Fruit fly (Drosophila melanogaster): ENCODE results near the gene Meics.

Meics gene

dm6 chr3L:13951564-13951963, 12.9 kb downstream of the Meics start:
- TF ChIP-seq pan (optimal IDR thresholded peaks at IDR 0.05) (no peak), Hr83 (GFP tag; optimal IDR thresholded peaks at IDR 0.05; ENCODE audit: poor library complexity, severe bottlenecking) (peak; percentile 16), dsf (GFP tag; optimal IDR thresholded peaks at IDR 0.05; ENCODE audit: borderline replicate concordance) (no peak), ey (GFP tag; optimal IDR thresholded peaks at IDR 0.05) (no peak), CrebA (GFP tag; optimal IDR thresholded peaks at IDR 0.05; ENCODE audit: borderline replicate concordance) (no peak), foxo (GFP tag; optimal IDR thresholded peaks at IDR 0.05) (no peak), Dfd (GFP tag; optimal IDR thresholded peaks at IDR 0.05) (no peak), jim (GFP tag; optimal IDR thresholded peaks at IDR 0.05) (no peak), Sp1 (GFP tag; optimal IDR thresholded peaks at IDR 0.05) (peak; percentile 4), tai (GFP tag; optimal IDR thresholded peaks at IDR 0.05) (peak; percentile 12), dmrt93B (GFP tag; optimal IDR thresholded peaks at IDR 0.05) (no peak), Hr78 (GFP tag; optimal IDR thresholded peaks at IDR 0.05) (no peak), Abd-B (GFP tag; optimal IDR thresholded peaks at IDR 0.05) (no peak), rgr (GFP tag; optimal IDR thresholded peaks at IDR 0.05) (peak; percentile 38), CG9705 (GFP tag; optimal IDR thresholded peaks at IDR 0.05) (no peak), brk (GFP tag; optimal IDR thresholded peaks at IDR 0.05) (peak; percentile 28), h (GFP tag; optimal IDR thresholded peaks at IDR 0.05) (peak; percentile 46), sage (GFP tag; optimal IDR thresholded peaks at IDR 0.05) (no peak)

dm6 chr3L:13949440-13950066, 14.9 kb downstream of the Meics start:
- TF ChIP-seq rgr (GFP tag; optimal IDR thresholded peaks at IDR 0.05) (peak; percentile 10), foxo (GFP tag; optimal IDR thresholded peaks at IDR 0.05) (peak in 1 of 2 experiments; percentile 21), ey (GFP tag; optimal IDR thresholded peaks at IDR 0.05) (peak; percentile 22), OdsH (GFP tag; optimal IDR thresholded peaks at IDR 0.05) (no peak), h (GFP tag; optimal IDR thresholded peaks at IDR 0.05) (peak; percentile 16), CrebA (GFP tag; optimal IDR thresholded peaks at IDR 0.05; ENCODE audit: borderline replicate concordance) (no peak), CG32264 (GFP tag; optimal IDR thresholded peaks at IDR 0.05) (no peak)

DNA sequence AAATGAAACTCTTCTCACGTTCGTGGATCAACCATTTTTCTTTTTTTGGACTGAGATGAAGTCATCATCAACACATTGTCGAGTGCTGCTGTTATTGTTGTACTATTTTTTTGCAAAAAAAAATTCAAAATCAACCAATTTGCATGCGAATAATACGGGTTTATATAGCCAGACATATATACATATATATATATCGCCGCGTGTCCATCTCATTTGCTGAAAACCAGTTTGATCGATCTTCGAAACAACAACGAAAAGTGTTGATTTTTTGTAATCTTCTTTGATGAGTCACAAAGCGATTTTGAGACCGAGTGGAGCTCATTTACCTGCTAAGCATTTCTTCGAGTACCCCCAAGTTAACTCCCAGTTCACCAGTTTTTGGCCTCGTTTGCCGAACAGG, 18.5 kb downstream of the Meics start:
- TF ChIP-seq brk (GFP tag; optimal IDR thresholded peaks at IDR 0.05) (peak; percentile 50), Hr78 (GFP tag; optimal IDR thresholded peaks at IDR 0.05) (no peak), CrebA (GFP tag; optimal IDR thresholded peaks at IDR 0.05; ENCODE audit: borderline replicate concordance) (peak; percentile 40), h (GFP tag; optimal IDR thresholded peaks at IDR 0.05) (peak; percentile 2), pan (optimal IDR thresholded peaks at IDR 0.05) (no peak), sage (GFP tag; optimal IDR thresholded peaks at IDR 0.05) (peak; percentile 51), dmrt93B (GFP tag; optimal IDR thresholded peaks at IDR 0.05) (no peak)

DNA sequence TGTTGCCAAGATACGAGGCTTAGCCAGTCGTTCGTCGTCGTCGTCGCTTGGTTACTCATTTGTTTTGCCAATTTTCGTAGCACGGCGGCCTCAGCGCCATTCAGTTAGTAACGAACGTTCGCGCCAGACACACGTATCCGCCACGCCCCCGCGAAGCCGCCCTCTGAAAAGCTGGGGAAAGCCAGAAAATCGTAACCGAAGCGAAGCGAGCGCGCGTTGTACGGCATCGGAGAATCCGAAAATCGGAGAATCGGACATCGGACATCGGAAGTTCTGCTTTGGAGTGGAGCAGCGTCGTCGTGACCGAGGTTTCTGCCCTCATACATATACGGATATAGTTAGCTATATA, 25.4 kb downstream of the Meics start, which contains the start of gene CG32137:
Gene CG32137, plus strand, starts transcription at position 100 of the 349 bp plus-strand sequence.
- TF ChIP-seq Dif (GFP tag; optimal IDR thresholded peaks at IDR 0.05; ENCODE audit: partially characterized antibody): peak; percentile 74
- no peak for TF ChIP-seq CG9705 (GFP tag; optimal IDR thresholded peaks at IDR 0.05)
- no peak for TF ChIP-seq Mio (GFP tag; optimal IDR thresholded peaks at IDR 0.05)
- no peak for TF ChIP-seq CG32264 (GFP tag; optimal IDR thresholded peaks at IDR 0.05)
- peak in 1 of 2 experiments; percentile 41 for TF ChIP-seq dl (GFP tag; optimal IDR thresholded peaks at IDR 0.05; ENCODE audit: insufficient read depth in 1 of 2, partially characterized antibody in 2 of 2)
- TF ChIP-seq psq (GFP tag; optimal IDR thresholded peaks at IDR 0.05): no peak
- no peak for TF ChIP-seq Rel (GFP tag; optimal IDR thresholded peaks at IDR 0.05)
- peak; percentile 94 for TF ChIP-seq Rel (tag; optimal IDR thresholded peaks at IDR 0.05)
- TF ChIP-seq sv (GFP tag; optimal IDR thresholded peaks at IDR 0.05): no peak

dm6 chr3L:13938470-13939150, 25.9 kb downstream of the Meics start:
- TF ChIP-seq Sp1 (GFP tag; optimal IDR thresholded peaks at IDR 0.05): peak; percentile 96
- TF ChIP-seq GATAd (GFP tag; optimal IDR thresholded peaks at IDR 0.05): peak; percentile 65
- TF ChIP-seq Rel (GFP tag; optimal IDR thresholded peaks at IDR 0.05): no peak
- no peak for TF ChIP-seq Rel (tag; optimal IDR thresholded peaks at IDR 0.05)
- TF ChIP-seq sv (GFP tag; optimal IDR thresholded peaks at IDR 0.05): peak; percentile 90
- no peak for TF ChIP-seq Abd-B (GFP tag; optimal IDR thresholded peaks at IDR 0.05)
- peak; percentile 89 for TF ChIP-seq OdsH (GFP tag; optimal IDR thresholded peaks at IDR 0.05)
- TF ChIP-seq ey (GFP tag; optimal IDR thresholded peaks at IDR 0.05): peak; percentile 94
- TF ChIP-seq dsf (GFP tag; optimal IDR thresholded peaks at IDR 0.05; ENCODE audit: borderline replicate concordance): peak; percentile 40
- peak; percentile 72 for TF ChIP-seq Hnf4 (GFP tag; optimal IDR thresholded peaks at IDR 0.05)
- peak; percentile 31 to 92 for TF ChIP-seq foxo (GFP tag; optimal IDR thresholded peaks at IDR 0.05)
- peak; percentile 93 for TF ChIP-seq br (GFP tag; optimal IDR thresholded peaks at IDR 0.05)
- TF ChIP-seq tai (GFP tag; optimal IDR thresholded peaks at IDR 0.05): no peak
- TF ChIP-seq Jra (GFP tag; optimal IDR thresholded peaks at IDR 0.05): peak; percentile 58
- peak; percentile 92 for TF ChIP-seq h (GFP tag; optimal IDR thresholded peaks at IDR 0.05)
- no peak for TF ChIP-seq Myc (optimal IDR thresholded peaks at IDR 0.05)
- peak; percentile 93 for TF ChIP-seq HLH106 (tag; optimal IDR thresholded peaks at IDR 0.05)
- no peak for TF ChIP-seq Dfd (GFP tag; optimal IDR thresholded peaks at IDR 0.05)
- no peak for TF ChIP-seq usp (GFP tag; optimal IDR thresholded peaks at IDR 0.05)
- TF ChIP-seq jim (GFP tag; optimal IDR thresholded peaks at IDR 0.05): no peak
- peak; percentile 82 for TF ChIP-seq rgr (GFP tag; optimal IDR thresholded peaks at IDR 0.05)
- no peak for TF ChIP-seq CG32264 (GFP tag; optimal IDR thresholded peaks at IDR 0.05)
- peak; percentile 71 for TF ChIP-seq Dif (GFP tag; optimal IDR thresholded peaks at IDR 0.05; ENCODE audit: partially characterized antibody)
- no peak for TF ChIP-seq lola (GFP tag; optimal IDR thresholded peaks at IDR 0.05)
- TF ChIP-seq brk (GFP tag; optimal IDR thresholded peaks at IDR 0.05): peak; percentile 41
- TF ChIP-seq CrebA (GFP tag; optimal IDR thresholded peaks at IDR 0.05; ENCODE audit: borderline replicate concordance): no peak
- TF ChIP-seq dmrt93B (GFP tag; optimal IDR thresholded peaks at IDR 0.05): peak; percentile 93
- TF ChIP-seq sage (GFP tag; optimal IDR thresholded peaks at IDR 0.05): peak; percentile 62
- peak; percentile 92 for TF ChIP-seq CG9705 (GFP tag; optimal IDR thresholded peaks at IDR 0.05)
- TF ChIP-seq dl (GFP tag; optimal IDR thresholded peaks at IDR 0.05; ENCODE audit: insufficient read depth in 1 of 2, partially characterized antibody in 2 of 2): peak in 1 of 2 experiments; percentile 51
